Worm (Caenorhabditis elegans) whole organism, L3 larva: ENCODE results near the gene D2023.6.

Source experiments
- ZK546.5 ChIP-seq: sonication (generic microtip); optimal IDR thresholded peaks from 2 replicates; lab custom pipeline; 2017; ENCODE audit warnings: missing biosample characterization, missing genetic modification characterization
- aly-2 ChIP-seq: fragments of 150-350 bp; optimal IDR thresholded peaks from 2 replicates; lab custom pipeline; 2014; ENCODE audit warnings: missing biosample characterization, missing genetic modification characterization
- ama-1 ChIP-seq: fragments of 150-350 bp; optimal IDR thresholded peaks from 2 replicates; lab custom pipeline; 2018
- ceh-16 ChIP-seq: sonication (generic microtip); optimal IDR thresholded peaks from 2 replicates; lab custom pipeline; 2017; ENCODE audit warnings: missing biosample characterization, missing genetic modification characterization
- ceh-9 ChIP-seq: sonication (generic microtip); optimal IDR thresholded peaks from 2 replicates; lab custom pipeline; 2018; ENCODE audit warnings: missing biosample characterization, missing genetic modification characterization
- daf-12 ChIP-seq: fragments of 150-350 bp; optimal IDR thresholded peaks from 2 replicates; lab custom pipeline; 2014; ENCODE audit warnings: missing biosample characterization, missing genetic modification reagents, missing genetic modification characterization
- egl-27 ChIP-seq: sonication (generic microtip); optimal IDR thresholded peaks from 4 replicates; lab custom pipeline; 2017; ENCODE audit warnings: missing biosample characterization, missing genetic modification reagents, missing genetic modification characterization
- egl-5 ChIP-seq: fragments of 150-350 bp; optimal IDR thresholded peaks from 2 replicates; lab custom pipeline; 2017; ENCODE audit warnings: missing biosample characterization, missing genetic modification reagents, missing genetic modification characterization, inconsistent platforms
- elt-1 ChIP-seq: fragments of 150-350 bp; optimal IDR thresholded peaks from 2 replicates; lab custom pipeline; 2014; ENCODE audit warnings: missing biosample characterization, missing genetic modification characterization
- elt-2 ChIP-seq: sonication (generic microtip); optimal IDR thresholded peaks from 2 replicates; lab custom pipeline; 2016; ENCODE audit warnings: missing genetic modification reagents, mild to moderate bottlenecking, missing genetic modification characterization, missing compliant biosample characterization
- eor-1 ChIP-seq, 2 experiments: fragments of 150-350 bp; optimal IDR thresholded peaks; 2 replicates each; lab custom pipeline; 2014 to 2018; ENCODE audit warnings: missing biosample characterization in 2 of 2, missing genetic modification characterization in 2 of 2
- fkh-10 ChIP-seq: sonication (generic microtip); optimal IDR thresholded peaks from 2 replicates; lab custom pipeline; 2017; ENCODE audit warnings: missing biosample characterization, missing genetic modification reagents, missing genetic modification characterization
- fos-1 ChIP-seq: fragments of 150-350 bp; optimal IDR thresholded peaks from 2 replicates; lab custom pipeline; 2014; ENCODE audit warnings: missing biosample characterization, missing genetic modification characterization
- hmg-11 ChIP-seq: sonication (generic microtip); optimal IDR thresholded peaks from 2 replicates; lab custom pipeline; 2016; ENCODE audit warnings: missing genetic modification characterization, missing compliant biosample characterization
- jun-1 ChIP-seq: fragments of 150-350 bp; optimal IDR thresholded peaks from 2 replicates; lab custom pipeline; 2014; ENCODE audit warnings: missing biosample characterization, missing genetic modification reagents, missing genetic modification characterization
- lin-15B ChIP-seq: fragments of 150-350 bp; optimal IDR thresholded peaks from 2 replicates; lab custom pipeline; 2014; ENCODE audit warnings: missing biosample characterization, missing genetic modification characterization
- lin-39 ChIP-seq: fragments of 150-350 bp; optimal IDR thresholded peaks from 2 replicates; lab custom pipeline; 2018; ENCODE audit warnings: missing biosample characterization, missing genetic modification reagents, missing genetic modification characterization
- mdl-1 ChIP-seq: fragments of 150-350 bp; optimal IDR thresholded peaks from 2 replicates; lab custom pipeline; 2014; ENCODE audit warnings: missing biosample characterization, missing genetic modification characterization
- mml-1 ChIP-seq: fragments of 150-350 bp; sonication (generic microtip); optimal IDR thresholded peaks from 3 replicates; lab custom pipeline; 2014; ENCODE audit warnings: missing biosample characterization, missing genetic modification characterization
- nfya-1 ChIP-seq: sonication (generic microtip); optimal IDR thresholded peaks from 2 replicates; lab custom pipeline; 2017; ENCODE audit warnings: missing genetic modification characterization, mild to moderate bottlenecking, missing compliant biosample characterization, antibody characterized with exemption, moderate library complexity; ENCODE audit not compliant: insufficient read depth
- nhr-11 ChIP-seq: fragments of 150-350 bp; optimal IDR thresholded peaks from 2 replicates; lab custom pipeline; 2014; ENCODE audit warnings: missing biosample characterization, missing genetic modification characterization
- nhr-23 ChIP-seq: fragments of 150-350 bp; optimal IDR thresholded peaks from 2 replicates; lab custom pipeline; 2014; ENCODE audit warnings: missing biosample characterization, missing genetic modification reagents, missing genetic modification characterization
- nhr-237 ChIP-seq: fragments of 150-350 bp; optimal IDR thresholded peaks from 2 replicates; lab custom pipeline; 2014; ENCODE audit warnings: missing biosample characterization, missing genetic modification characterization
- nhr-25 ChIP-seq: sonication (generic microtip); optimal IDR thresholded peaks from 2 replicates; lab custom pipeline; 2017; ENCODE audit warnings: missing biosample characterization, missing genetic modification characterization
- nhr-28 ChIP-seq: fragments of 150-350 bp; optimal IDR thresholded peaks from 2 replicates; lab custom pipeline; 2014; ENCODE audit warnings: missing biosample characterization, missing genetic modification characterization
- nhr-43 ChIP-seq: sonication (generic microtip); optimal IDR thresholded peaks from 2 replicates; lab custom pipeline; 2016; ENCODE audit warnings: mild to moderate bottlenecking, missing genetic modification characterization, missing compliant biosample characterization; ENCODE audit not compliant: poor library complexity, severe bottlenecking
- pha-4 ChIP-seq: fragments of 150-350 bp; optimal IDR thresholded peaks from 2 replicates; lab custom pipeline; 2014; ENCODE audit warnings: missing biosample characterization, missing genetic modification reagents, missing genetic modification characterization
- pqm-1 ChIP-seq: fragments of 150-350 bp; optimal IDR thresholded peaks from 2 replicates; lab custom pipeline; 2017; ENCODE audit warnings: missing biosample characterization, missing genetic modification characterization, inconsistent platforms
- sea-2 ChIP-seq: fragments of 150-350 bp; sonication (generic microtip); optimal IDR thresholded peaks from 4 replicates; lab custom pipeline; 2014; ENCODE audit warnings: missing biosample characterization, missing genetic modification reagents, missing genetic modification characterization
- unc-39 ChIP-seq: sonication (generic microtip); optimal IDR thresholded peaks from 4 replicates; lab custom pipeline; 2017; ENCODE audit warnings: missing biosample characterization, missing genetic modification characterization
- ztf-11 ChIP-seq: fragments of 150-350 bp; optimal IDR thresholded peaks from 2 replicates; lab custom pipeline; 2014; ENCODE audit warnings: missing biosample characterization, missing genetic modification characterization

D2023.6 gene

ce11 chrV:11845492-11845891 is 18.3 kb downstream of the D2023.6 start, which contains the start of gene hmp-1:
hmp-1 (plus strand) TSS chrV:11845871.
- no peak for TF ChIP-seq elt-1 (tag; lab: Kevin White, UChicago)
- TF ChIP-seq aly-2 (tag; lab: Kevin White, UChicago), result no peak
- no peak for TF ChIP-seq nfya-1 (tag; lab: Kevin White, UChicago)
- TF ChIP-seq ceh-9, result no peak
- TF ChIP-seq lin-15B (tag; lab: Kevin White, UChicago), result no peak
- TF ChIP-seq mdl-1, result no peak
- no peak for TF ChIP-seq sea-2

DNA sequence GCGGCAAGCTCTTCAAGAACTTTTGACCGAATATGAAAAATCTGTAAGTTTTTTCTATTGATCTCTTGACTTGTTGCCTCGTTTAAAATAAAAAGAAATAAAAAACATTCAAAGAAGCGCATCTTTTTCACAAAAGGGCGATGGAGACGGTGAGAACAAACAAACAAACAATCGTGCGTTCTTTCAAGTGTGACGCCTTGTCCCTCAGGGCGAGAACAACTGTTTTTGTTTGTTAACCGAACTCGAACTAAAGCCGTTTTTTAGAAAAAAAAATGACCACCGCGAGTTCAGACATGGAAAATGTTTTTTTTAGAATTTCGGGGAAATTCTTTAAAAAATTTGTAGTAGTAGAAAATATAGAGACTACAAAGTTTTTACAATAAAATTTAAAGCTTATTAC is 19.8 kb downstream of the D2023.6 start:
- TF ChIP-seq pha-4 (peak; percentile 77), nhr-11 (tag; lab: Kevin White, UChicago) (no peak)

DNA sequence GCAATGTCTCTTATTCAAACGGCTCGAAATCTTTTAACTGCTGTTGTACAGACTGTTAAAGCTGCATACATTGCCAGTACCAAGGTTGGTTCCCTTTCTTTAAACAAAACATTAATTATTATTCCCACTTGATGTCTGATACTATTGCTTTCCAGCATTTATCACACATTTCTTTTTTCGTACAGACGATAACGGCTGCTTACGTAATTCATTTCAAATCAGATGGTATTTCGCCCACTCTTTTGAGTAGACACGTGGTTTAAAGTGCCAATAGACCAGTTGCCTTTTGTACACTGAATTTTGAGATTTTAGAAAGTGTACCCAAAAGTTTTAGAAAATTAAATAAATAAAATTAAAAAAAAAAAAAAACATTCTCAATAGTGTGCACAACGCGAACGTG is 22.3 kb downstream of the D2023.6 start:
- no peak for TF ChIP-seq aly-2 (tag; lab: Kevin White, UChicago)
- TF ChIP-seq mml-1 (tag; lab: Kevin White, UChicago), result no peak
- TF ChIP-seq nfya-1 (tag; lab: Kevin White, UChicago), result no peak
- TF ChIP-seq ama-1, result no peak
- no peak for TF ChIP-seq fos-1 (tag; lab: Kevin White, UChicago)
- TF ChIP-seq jun-1, result no peak
- TF ChIP-seq ztf-11 (tag; lab: Kevin White, UChicago), result no peak
- TF ChIP-seq nhr-43 (tag; lab: Kevin White, UChicago), result no peak
- no peak for TF ChIP-seq sea-2
- TF ChIP-seq pqm-1, result peak; percentile 30
- no peak for TF ChIP-seq fkh-10 (GFP tag; lab: Kevin White, UChicago)
- TF ChIP-seq nhr-28 (tag; lab: Kevin White, UChicago), result no peak
- TF ChIP-seq elt-2, result peak; percentile 66
- no peak for TF ChIP-seq unc-39 (tag; lab: Kevin White, UChicago)
- no peak for TF ChIP-seq hmg-11 (tag; lab: Kevin White, UChicago)
- no peak for TF ChIP-seq daf-12 (tag; lab: Kevin White, UChicago)

- TF ChIP-seq elt-1 (tag; lab: Kevin White, UChicago) (no peak), lin-39 (tag; lab: Kevin White, UChicago) (peak; percentile 15)
Measured at ce11 chrV:11852305-11852704, 25.2 kb downstream of the D2023.6 start.

- TF ChIP-seq egl-27 (tag; lab: Kevin White, UChicago), result no peak
- peak; percentile 33 for TF ChIP-seq elt-2
- peak; percentile 20 for TF ChIP-seq pha-4
Measured at ce11 chrV:11853723-11854122, 26.6 kb downstream of the D2023.6 start.

- TF ChIP-seq nhr-25 (tag; lab: Kevin White, UChicago), result no peak
- no peak for TF ChIP-seq pha-4
- no peak for TF ChIP-seq ama-1
- TF ChIP-seq nhr-237, result no peak
- TF ChIP-seq fkh-10 (GFP tag; lab: Kevin White, UChicago), result no peak
- TF ChIP-seq aly-2 (tag; lab: Kevin White, UChicago), result no peak
- no peak for TF ChIP-seq egl-5 (tag; lab: Kevin White, UChicago)
- no peak for TF ChIP-seq nhr-43 (tag; lab: Kevin White, UChicago)
Measured at ce11 chrV:11854905-11855304, 27.8 kb downstream of the D2023.6 start.

DNA sequence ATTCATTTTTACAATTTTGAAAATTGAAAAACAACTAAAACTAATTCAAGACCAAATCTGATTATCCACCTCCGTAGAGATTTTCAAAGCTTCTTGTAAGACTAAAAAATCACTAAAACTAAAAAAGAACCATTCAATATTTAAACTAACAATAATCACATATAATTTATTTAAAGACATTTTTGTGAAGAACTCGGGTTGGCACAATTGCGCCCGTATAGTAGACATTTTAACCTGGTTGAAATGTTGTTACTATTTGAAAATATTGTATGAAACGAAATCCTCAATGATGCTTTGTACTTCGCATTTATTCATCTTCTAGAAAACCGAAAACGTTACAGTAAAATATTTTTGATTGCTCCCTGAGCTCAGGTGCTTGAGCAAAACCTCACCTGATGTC is 28.9 kb downstream of the D2023.6 start:
- TF ChIP-seq daf-12 (tag; lab: Kevin White, UChicago) (no peak), egl-27 (tag; lab: Kevin White, UChicago) (no peak), nhr-23 (no peak), egl-5 (tag; lab: Kevin White, UChicago) (no peak), ceh-9 (no peak), fkh-10 (GFP tag; lab: Kevin White, UChicago) (no peak), pha-4 (no peak), ceh-16 (tag; lab: Kevin White, UChicago) (no peak), aly-2 (tag; lab: Kevin White, UChicago) (no peak), eor-1 (tag; optimal IDR thresholded peaks at IDR 0.05; lab: Kevin White, UChicago) (no peak), ZK546.5 (tag; lab: Kevin White, UChicago) (no peak), ama-1 (no peak)
